Worm (Caenorhabditis elegans) whole organism, midembryonic: ENCODE data around the gene fubl-3.
A peak's percentile ranks its signal among the peaks of the same experiment; 100 is the strongest.

ENCODE experiments used
- T22C8.4 ChIP-seq: fragments of 200-800 bp; sonication (Bioruptor generic); IDR thresholded peaks from 2 replicates; pipeline ENCODE4 v1.3.6; 2022; ENCODE audit warnings: missing genetic modification characterization, missing compliant biosample characterization
- cog-1 ChIP-seq: sonication (generic microtip); optimal IDR thresholded peaks from 2 replicates; lab custom pipeline; 2016; ENCODE audit warnings: missing genetic modification characterization, missing compliant biosample characterization
- flt-1 ChIP-seq: fragments of 200-800 bp; sonication (Bioruptor generic); IDR thresholded peaks from 2 replicates; pipeline ENCODE4 v1.3.6; 2022; ENCODE audit warnings: missing genetic modification characterization, missing compliant biosample characterization
- klf-2 ChIP-seq: fragments of 200-800 bp; sonication (Bioruptor generic); conservative IDR thresholded peaks from 2 replicates; pipeline ENCODE4 v1.3.6; 2022; ENCODE audit warnings: missing genetic modification reagents, missing genetic modification characterization, missing compliant biosample characterization
- med-1 ChIP-seq: sonication (generic microtip); optimal IDR thresholded peaks from 2 replicates; lab custom pipeline; 2017; ENCODE audit warnings: missing genetic modification characterization, mild to moderate bottlenecking, missing compliant biosample characterization, antibody characterized with exemption, missing genetic modification reagents; ENCODE audit not compliant: insufficient read depth
- ref-1 ChIP-seq: fragments of 200-800 bp; sonication (Bioruptor generic); conservative IDR thresholded peaks from 2 replicates; pipeline ENCODE4 v1.3.6; 2022; ENCODE audit warnings: missing genetic modification reagents, missing genetic modification characterization, missing compliant biosample characterization
- tab-1 ChIP-seq: fragments of 200-800 bp; sonication (Bioruptor generic); IDR thresholded peaks from 2 replicates; pipeline ENCODE4 v1.3.6; 2022; ENCODE audit warnings: missing genetic modification characterization, missing compliant biosample characterization
- ztf-23 ChIP-seq: fragments of 200-800 bp; sonication (Bioruptor generic); IDR thresholded peaks from 2 replicates; pipeline ENCODE4 v1.3.6; 2022; ENCODE audit warnings: missing genetic modification reagents, missing genetic modification characterization, missing compliant biosample characterization
- ztf-29 ChIP-seq: fragments of 200-800 bp; sonication (Bioruptor generic); IDR thresholded peaks from 2 replicates; pipeline ENCODE4 v1.3.6; 2022; ENCODE audit warnings: missing genetic modification reagents, missing genetic modification characterization, missing compliant biosample characterization

fubl-3 gene

DNA sequence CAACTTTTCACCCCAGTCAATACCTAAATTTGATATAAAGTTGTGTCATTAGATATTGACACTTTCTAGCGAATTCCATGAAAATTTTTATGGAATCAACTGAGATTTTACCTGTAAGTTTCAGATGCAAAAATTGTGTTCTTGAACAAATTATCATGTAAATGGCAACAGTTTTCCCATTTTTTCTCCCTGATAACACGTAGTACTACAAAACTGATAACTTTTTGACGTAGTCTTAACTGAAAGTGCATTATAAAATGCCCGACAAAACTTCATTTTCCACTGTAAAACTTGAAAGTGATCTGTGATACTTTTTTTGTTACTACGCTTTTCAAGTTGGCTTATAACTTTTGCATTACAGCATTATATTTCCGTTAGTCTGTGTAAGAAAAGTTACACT is 44.4 kb downstream of the fubl-3 start:
- no peak for TF ChIP-seq cog-1 (tag; lab: Kevin White, UChicago)
- TF ChIP-seq tab-1 (GFP tag; lab: Robert Waterston, UW): no peak

DNA sequence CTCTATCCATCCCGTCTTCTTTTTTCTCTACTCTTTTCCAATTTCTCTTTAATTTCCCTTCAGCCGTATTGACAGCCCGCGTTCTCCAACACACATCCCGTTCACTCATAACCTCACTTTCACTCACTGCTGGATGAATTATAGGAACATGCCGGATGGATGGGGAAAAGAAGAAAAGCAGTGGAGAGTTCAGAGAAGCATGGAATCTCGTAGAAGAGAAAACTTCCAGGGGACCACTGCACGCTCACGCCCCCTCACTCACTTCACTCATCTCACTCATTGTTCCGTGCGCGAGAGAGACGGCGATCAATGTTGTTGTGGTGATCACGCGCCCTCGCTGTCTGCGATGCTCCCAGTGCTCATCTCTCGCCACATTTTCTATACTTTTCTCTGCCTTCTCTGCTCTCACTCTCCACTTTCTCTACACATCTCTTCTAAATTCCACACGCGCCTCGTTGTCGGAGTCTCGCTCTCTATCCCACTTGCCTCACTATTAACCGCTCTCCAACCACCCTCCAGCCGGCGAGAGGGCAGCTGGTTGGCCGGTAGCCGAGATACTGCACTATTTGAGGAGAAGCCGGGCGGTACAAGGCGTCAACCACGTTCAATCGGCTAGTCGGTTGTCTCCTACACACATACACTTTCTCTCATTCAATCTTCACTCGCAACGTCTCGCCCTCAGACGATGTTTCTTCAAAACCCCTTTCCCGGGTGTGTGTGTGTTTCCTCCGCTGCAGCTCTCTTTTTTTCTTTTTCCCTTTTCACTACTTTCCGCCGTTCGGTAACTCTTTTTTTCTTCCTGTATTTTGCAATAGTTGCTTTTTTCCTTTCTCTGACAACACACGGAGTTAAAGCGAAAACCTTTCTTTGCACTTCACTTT is 45.7 kb downstream of the fubl-3 start:
- TF ChIP-seq tab-1 (GFP tag; lab: Robert Waterston, UW): peak; percentile 62; the same call in 1 of the 2 replicates
- peak; percentile 41; the same call in 1 of the 2 replicates for TF ChIP-seq ztf-29 (GFP tag; lab: Robert Waterston, UW)
- TF ChIP-seq cog-1 (tag; lab: Kevin White, UChicago): peak; percentile 86
- no peak for TF ChIP-seq med-1 (GFP tag; lab: Kevin White, UChicago)
- TF ChIP-seq ztf-23 (GFP tag; lab: Robert Waterston, UW): 0 out of 2 replicates have a peak, but pooled peaks have one; percentile 20
- TF ChIP-seq klf-2 (GFP tag; lab: Robert Waterston, UW): no peak
- TF ChIP-seq flt-1 (GFP tag; lab: Robert Waterston, UW): peak; percentile 40; the same call in 1 of the 2 replicates
- TF ChIP-seq ref-1 (GFP tag; lab: Robert Waterston, UW): no peak
- TF ChIP-seq T22C8.4 (GFP tag; lab: Robert Waterston, UW): peak; percentile 29; the same call in 1 of the 2 replicates

DNA sequence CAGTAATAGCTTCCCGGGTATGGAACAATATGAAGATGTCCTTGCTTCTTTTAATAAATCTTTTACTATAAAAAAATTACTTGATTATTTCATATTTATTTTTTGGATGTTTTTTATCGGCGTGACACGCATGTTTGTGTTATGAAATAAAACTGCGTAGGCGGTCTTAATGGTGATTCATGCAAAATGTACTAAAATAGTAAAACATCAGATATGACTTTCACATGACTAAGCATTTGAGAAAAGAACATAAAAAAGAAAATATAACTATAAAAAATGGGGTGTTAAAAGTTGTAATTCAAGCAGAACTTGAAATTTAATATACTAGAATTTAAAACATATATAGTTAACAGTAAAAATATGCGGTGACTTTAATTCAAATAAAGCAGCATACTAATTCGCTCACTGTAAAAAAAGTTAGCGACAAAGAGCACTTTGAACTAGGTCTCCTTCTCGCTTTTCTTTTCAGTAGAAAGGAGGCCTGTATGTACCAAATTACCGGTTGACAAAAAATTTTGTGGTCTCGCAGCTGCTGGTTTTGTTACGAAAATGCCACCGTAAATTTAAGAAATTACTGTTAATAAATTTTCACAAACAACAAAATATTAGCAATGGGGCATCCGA is 47.8 kb downstream of the fubl-3 start:
- TF ChIP-seq klf-2 (GFP tag; lab: Robert Waterston, UW) (no peak), cog-1 (tag; lab: Kevin White, UChicago) (no peak), ref-1 (GFP tag; lab: Robert Waterston, UW) (no peak), med-1 (GFP tag; lab: Kevin White, UChicago) (no peak), ztf-23 (GFP tag; lab: Robert Waterston, UW) (no peak)

DNA sequence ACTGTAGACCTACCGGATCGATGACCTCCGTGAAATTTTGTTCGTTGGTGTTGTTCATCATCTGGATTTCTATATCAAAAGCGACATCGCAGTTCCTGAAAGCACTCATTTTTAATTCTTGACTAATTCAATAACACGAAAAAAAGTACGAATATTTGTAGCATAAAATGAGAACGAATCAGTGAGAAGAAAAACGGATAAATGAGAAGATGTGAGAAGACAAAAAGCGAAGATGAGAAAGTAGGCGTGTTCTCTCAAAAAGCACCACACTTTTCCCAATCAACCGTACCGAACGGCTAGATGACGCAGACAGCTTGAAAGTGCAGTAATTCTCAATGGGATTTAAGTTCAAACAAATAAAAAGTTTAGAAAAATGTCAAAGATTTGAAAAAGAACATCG is 52.5 kb downstream of the fubl-3 start, which contains the start of gene npr-24:
Gene npr-24 (minus strand): TSS at position 101 of the 400 bp plus-strand sequence.
- no peak for TF ChIP-seq ztf-23 (GFP tag; lab: Robert Waterston, UW)
- TF ChIP-seq T22C8.4 (GFP tag; lab: Robert Waterston, UW): no peak
- TF ChIP-seq flt-1 (GFP tag; lab: Robert Waterston, UW): no peak
- TF ChIP-seq tab-1 (GFP tag; lab: Robert Waterston, UW): no peak
- no peak for TF ChIP-seq med-1 (GFP tag; lab: Kevin White, UChicago)
- no peak for TF ChIP-seq klf-2 (GFP tag; lab: Robert Waterston, UW)
- no peak for TF ChIP-seq cog-1 (tag; lab: Kevin White, UChicago)
- no peak for TF ChIP-seq ref-1 (GFP tag; lab: Robert Waterston, UW)
- no peak for TF ChIP-seq ztf-29 (GFP tag; lab: Robert Waterston, UW)
